Fruit fly (Drosophila melanogaster): Measurements from ENCODE around the gene CG18746.

Gene CG18746

DNA sequence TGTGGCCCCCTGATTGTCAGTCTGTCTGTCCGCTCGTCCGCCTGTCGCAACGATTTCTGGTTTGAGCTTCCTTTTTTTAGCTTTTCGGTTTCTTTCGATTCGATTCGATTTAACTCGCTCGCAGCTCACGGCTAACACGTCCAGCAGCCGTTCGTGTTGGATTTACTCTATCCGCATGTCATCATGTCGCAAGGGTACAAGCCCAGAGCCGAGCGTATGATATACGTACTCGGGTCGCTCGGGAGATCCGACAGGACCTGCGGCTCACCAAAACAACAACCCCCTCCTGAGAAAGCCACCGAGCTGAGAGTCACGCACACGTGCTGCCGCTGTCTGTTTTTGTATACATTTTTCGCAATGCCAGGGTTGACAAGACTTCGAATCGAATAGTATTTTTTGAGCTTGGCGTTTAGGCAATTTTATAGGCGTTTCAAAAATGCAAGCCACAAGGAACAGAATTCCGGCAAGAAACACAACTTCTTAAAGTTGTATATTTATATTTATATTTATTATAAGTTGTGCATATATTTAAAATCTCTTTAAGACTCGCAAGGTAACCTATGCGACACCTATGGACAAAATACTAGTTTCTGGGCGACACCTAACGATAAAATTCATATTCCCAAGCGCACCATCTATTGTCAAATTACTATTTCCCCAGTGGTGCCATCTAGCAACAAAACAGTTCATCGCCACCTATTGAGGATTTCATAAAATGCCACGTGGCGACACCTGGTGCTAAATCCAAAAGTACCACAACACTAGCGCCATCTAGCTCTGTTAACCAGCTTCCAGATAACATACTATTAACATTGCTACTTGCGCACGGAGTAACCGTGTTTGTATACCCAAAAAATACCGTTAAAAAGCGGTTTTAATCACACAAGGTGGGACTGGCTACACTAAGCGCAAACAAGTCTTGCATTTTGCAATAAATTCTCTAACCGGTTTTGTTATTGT is 20.0 kb upstream of the CG18746 start, which contains the start of the genes CG2993 and sgll (continued):
- peak; percentile 82 for TF ChIP-seq luna (GFP tag; optimal IDR thresholded peaks at IDR 0.05)
- TF ChIP-seq sima (GFP tag; optimal IDR thresholded peaks at IDR 0.05) = peak; percentile 60
- TF ChIP-seq Abd-B (GFP tag; optimal IDR thresholded peaks at IDR 0.05) = peak; percentile 79
- TF ChIP-seq CG34376 (GFP tag; optimal IDR thresholded peaks at IDR 0.05) = peak; percentile 1
- peak; percentile 91 for TF ChIP-seq Camta (GFP tag; optimal IDR thresholded peaks at IDR 0.05)
- peak; percentile 71 for TF ChIP-seq CG2678 (tag; optimal IDR thresholded peaks at IDR 0.05)
- TF ChIP-seq oc (tag; optimal IDR thresholded peaks at IDR 0.05) = peak; percentile 39
- TF ChIP-seq ash1 (GFP tag; optimal IDR thresholded peaks at IDR 0.05) = peak; percentile 75
- peak in 1 of 2 experiments; percentile 76 for TF ChIP-seq insv (GFP tag; optimal IDR thresholded peaks at IDR 0.05)
- TF ChIP-seq trh (GFP tag; optimal IDR thresholded peaks at IDR 0.05) = peak; percentile 89
- TF ChIP-seq Xrp1 (GFP tag; IDR thresholded peaks at IDR 0.05) = no peak; the same call in 1 of the 2 replicates
- TF ChIP-seq CG2202 (tag; optimal IDR thresholded peaks at IDR 0.05) = peak; percentile 68
- peak; percentile 91 for TF ChIP-seq her (GFP tag; optimal IDR thresholded peaks at IDR 0.05)
- TF ChIP-seq Poxn (GFP tag; IDR thresholded peaks at IDR 0.05) = peak; percentile 40; the same call in 1 of the 2 replicates
- TF ChIP-seq CG11398 (GFP tag; optimal IDR thresholded peaks at IDR 0.05) = peak; percentile 82
- peak; percentile 51 for TF ChIP-seq vfl (GFP tag; optimal IDR thresholded peaks at IDR 0.05)
- peak; percentile 75 for TF ChIP-seq zf30C (GFP tag; optimal IDR thresholded peaks at IDR 0.05)
- TF ChIP-seq chif (GFP tag; optimal IDR thresholded peaks at IDR 0.05) = peak; percentile 90 to 97
- peak; percentile 75 for TF ChIP-seq zfh2 (GFP tag; optimal IDR thresholded peaks at IDR 0.05)
- peak; percentile 54 for TF ChIP-seq CG13894 (tag; optimal IDR thresholded peaks at IDR 0.05)
- TF ChIP-seq Dbx (GFP tag; IDR thresholded peaks at IDR 0.05) = peak; percentile 96
- TF ChIP-seq Oli (tag; optimal IDR thresholded peaks at IDR 0.05) = peak; percentile 81
- peak; percentile 73 for TF ChIP-seq Max (GFP tag; optimal IDR thresholded peaks at IDR 0.05)
- peak; percentile 89 for TF ChIP-seq Aef1 (GFP tag; IDR thresholded peaks at IDR 0.05)
- peak; percentile 91 for TF ChIP-seq HLH54F (GFP tag; optimal IDR thresholded peaks at IDR 0.05)
- TF ChIP-seq CG5245 (GFP tag; optimal IDR thresholded peaks at IDR 0.05) = peak; percentile 98
- no peak for TF ChIP-seq eve (GFP tag; optimal IDR thresholded peaks at IDR 0.05)
- no peak; the same call in 1 of the 2 replicates for TF ChIP-seq ato (GFP tag; IDR thresholded peaks at IDR 0.05; ENCODE audit: partially characterized antibody)
- TF ChIP-seq CG31388 (GFP tag; optimal IDR thresholded peaks at IDR 0.05) = peak; percentile 92
- TF ChIP-seq CG17802 (tag; optimal IDR thresholded peaks at IDR 0.05) = peak; percentile 74
- TF ChIP-seq Sox100B (GFP tag; optimal IDR thresholded peaks at IDR 0.05) = peak; percentile 60
- no peak for TF ChIP-seq usp (GFP tag; optimal IDR thresholded peaks at IDR 0.05)
- TF ChIP-seq GATAe (GFP tag; conservative IDR thresholded peaks at IDR 0.05) = peak; percentile 45; the same call in 1 of the 2 replicates
- peak; percentile 84 for TF ChIP-seq ewg (GFP tag; optimal IDR thresholded peaks at IDR 0.05)
- peak; percentile 94 for TF ChIP-seq Sox102F (GFP tag; optimal IDR thresholded peaks at IDR 0.05)
- TF ChIP-seq E2f1 (GFP tag; IDR thresholded peaks at IDR 0.05) = peak; percentile 94
- TF ChIP-seq CG12942 (GFP tag; optimal IDR thresholded peaks at IDR 0.05) = peak; percentile 92
- TF ChIP-seq CG7839 (tag; optimal IDR thresholded peaks at IDR 0.05) = peak; percentile 91
- TF ChIP-seq CG10654 (GFP tag; optimal IDR thresholded peaks at IDR 0.05) = peak; percentile 92
- no peak for TF ChIP-seq CG16813 (GFP tag; IDR thresholded peaks at IDR 0.05; ENCODE audit: partially characterized antibody)
- TF ChIP-seq Med (GFP tag) = peak; percentile 99
- no peak for TF ChIP-seq fd64A (GFP tag; optimal IDR thresholded peaks at IDR 0.05)
- peak; percentile 60; the same call in 1 of the 2 replicates for TF ChIP-seq ham (GFP tag; IDR thresholded peaks at IDR 0.05)
- peak; percentile 39 for TF ChIP-seq CG8388 (GFP tag; optimal IDR thresholded peaks at IDR 0.05)
- peak; percentile 94 for TF ChIP-seq H15 (GFP tag; IDR thresholded peaks at IDR 0.05)
- peak; percentile 42 for TF ChIP-seq CG8281 (tag; optimal IDR thresholded peaks at IDR 0.05)
- TF ChIP-seq trem (tag; optimal IDR thresholded peaks at IDR 0.05) = peak; percentile 61
- peak; percentile 84 for TF ChIP-seq Dek (tag; optimal IDR thresholded peaks at IDR 0.05)
